Worm (Caenorhabditis elegans) whole organism, young adult: ENCODE data around the gene rfc-3.
A peak's percentile ranks its signal among the peaks of the same experiment; 100 is the strongest.

ENCODE experiments used
- B0035.1 ChIP-seq: sonication (generic microtip); optimal IDR thresholded peaks from 2 replicates; lab custom pipeline; 2016; ENCODE audit warnings: missing genetic modification characterization, mild to moderate bottlenecking, missing compliant biosample characterization, missing genotype, missing genetic modification reagents
- B0336.3 ChIP-seq: fragments of 200-800 bp; sonication (Bioruptor generic); IDR thresholded peaks from 2 replicates; pipeline ENCODE4 v1.3.6; 2022; ENCODE audit warnings: missing genetic modification characterization, missing compliant biosample characterization
- F22D6.2 ChIP-seq: sonication (generic microtip); optimal IDR thresholded peaks from 2 replicates; lab custom pipeline; 2016; ENCODE audit warnings: mild to moderate bottlenecking, missing genetic modification characterization, missing compliant biosample characterization
- T26A5.8 ChIP-seq: sonication (generic microtip); optimal IDR thresholded peaks from 2 replicates; lab custom pipeline; 2016; ENCODE audit warnings: missing genetic modification characterization, missing compliant biosample characterization
- Y67H2A.10 ChIP-seq: fragments of 200-800 bp; sonication (Bioruptor generic); conservative IDR thresholded peaks from 2 replicates; pipeline ENCODE4 v1.3.6; 2022; ENCODE audit warnings: missing genetic modification reagents, missing genetic modification characterization, missing compliant biosample characterization
- Y79H2A.3 ChIP-seq: fragments of 200-800 bp; sonication (Bioruptor generic); conservative IDR thresholded peaks from 2 replicates; pipeline ENCODE4 v1.3.6; 2022; ENCODE audit warnings: missing genetic modification reagents, missing genetic modification characterization, missing compliant biosample characterization
- Y95B8A.8 ChIP-seq: fragments of 200-800 bp; sonication (Bioruptor generic); IDR thresholded peaks from 2 replicates; pipeline ENCODE4 v1.3.6; 2022; ENCODE audit warnings: missing genetic modification reagents, missing genetic modification characterization, missing compliant biosample characterization
- ZK185.1 ChIP-seq: sonication (generic microtip); optimal IDR thresholded peaks from 2 replicates; lab custom pipeline; 2016; ENCODE audit warnings: mild to moderate bottlenecking, missing genetic modification characterization, missing compliant biosample characterization; ENCODE audit not compliant: poor library complexity, severe bottlenecking
- ama-1 ChIP-seq, 3 experiments: fragments of 150-350 bp in 1 of 3; sonication (generic microtip) in 2 of 3; optimal IDR thresholded peaks; 2 replicates each; lab custom pipeline; 2014 to 2018; ENCODE audit warnings: missing biosample characterization in 2 of 3, missing genetic modification characterization in 2 of 3, missing genetic modification reagents in 2 of 3
- aptf-2 ChIP-seq: fragments of 200-800 bp; sonication (Bioruptor generic); conservative IDR thresholded peaks from 2 replicates; pipeline ENCODE4 v1.3.6; 2022; ENCODE audit warnings: missing genetic modification reagents, missing genetic modification characterization, missing compliant biosample characterization
- aptf-3 ChIP-seq: fragments of 200-800 bp; sonication (Bioruptor generic); IDR thresholded peaks from 2 replicates; pipeline ENCODE4 v1.3.6; 2022; ENCODE audit warnings: missing genetic modification characterization, missing compliant biosample characterization
- athp-1 ChIP-seq: sonication (generic microtip); optimal IDR thresholded peaks from 2 replicates; lab custom pipeline; 2017; ENCODE audit warnings: mild to moderate bottlenecking, missing genetic modification characterization, missing compliant biosample characterization
- attf-3 ChIP-seq: fragments of 200-800 bp; sonication (Bioruptor generic); conservative IDR thresholded peaks from 2 replicates; pipeline ENCODE4 v1.3.6; 2022; ENCODE audit warnings: missing genetic modification reagents, missing genetic modification characterization, missing compliant biosample characterization
- attf-5 ChIP-seq: fragments of 200-800 bp; sonication (Bioruptor generic); optimal IDR thresholded peaks from 2 replicates; lab custom pipeline; 2018; ENCODE audit warnings: mild to moderate bottlenecking, missing genetic modification characterization, missing compliant biosample characterization
- cebp-1 ChIP-seq, 2 experiments: fragments of 200-800 bp in 1 of 2; sonication (Bioruptor generic) in 1 of 2; sonication (generic microtip) in 1 of 2; IDR thresholded peaks in 1 of 2; optimal IDR thresholded peaks in 1 of 2; 2 replicates each; pipeline versions ENCODE4 v1.3.6 to Lab custom; 2017 to 2022; ENCODE audit warnings: missing compliant biosample characterization in 2 of 2, missing genetic modification characterization in 2 of 2, mild to moderate bottlenecking in 1 of 2, missing genetic modification reagents in 1 of 2, moderate library complexity in 1 of 2
- chd-7 ChIP-seq: sonication (generic microtip); optimal IDR thresholded peaks from 2 replicates; lab custom pipeline; 2016; ENCODE audit warnings: mild to moderate bottlenecking, missing genetic modification characterization, moderate library complexity, missing compliant biosample characterization
- dox-1 ChIP-seq: fragments of 200-800 bp; sonication (Bioruptor generic); IDR thresholded peaks from 2 replicates; pipeline ENCODE4 v1.3.6; 2022; ENCODE audit warnings: missing genetic modification reagents, missing genetic modification characterization, missing compliant biosample characterization
- dpl-1 ChIP-seq: fragments of 150-350 bp; optimal IDR thresholded peaks from 2 replicates; lab custom pipeline; 2014; ENCODE audit warnings: missing biosample characterization, missing genetic modification reagents, missing genetic modification characterization
- efl-1 ChIP-seq: fragments of 150-350 bp; optimal IDR thresholded peaks from 2 replicates; lab custom pipeline; 2014; ENCODE audit warnings: missing biosample characterization, missing genetic modification reagents, missing genetic modification characterization
- ets-4 ChIP-seq: fragments of 200-800 bp; sonication (Bioruptor generic); optimal IDR thresholded peaks from 2 replicates; lab custom pipeline; 2018; ENCODE audit warnings: mild to moderate bottlenecking, missing genetic modification characterization, missing compliant biosample characterization
- hmg-1.2 ChIP-seq: fragments of 200-800 bp; sonication (Bioruptor generic); IDR thresholded peaks from 2 replicates; pipeline ENCODE4 v1.3.6; 2022; ENCODE audit warnings: missing genetic modification reagents, missing genetic modification characterization, missing compliant biosample characterization
- hsf-1 ChIP-seq: fragments of 200-800 bp; sonication (Bioruptor generic); IDR thresholded peaks from 2 replicates; pipeline ENCODE4 v1.3.6; 2022; ENCODE audit warnings: missing genetic modification reagents, missing genetic modification characterization, missing compliant biosample characterization
- let-607 ChIP-seq, 2 experiments: fragments of 200-800 bp in 1 of 2; sonication (Bioruptor generic) in 1 of 2; sonication (generic microtip) in 1 of 2; optimal IDR thresholded peaks; 2 replicates each; lab custom pipeline; 2016 to 2018; ENCODE audit warnings: mild to moderate bottlenecking in 2 of 2, missing compliant biosample characterization in 2 of 2, missing genetic modification characterization in 2 of 2, moderate library complexity in 2 of 2, missing genotype in 1 of 2
- lin-54 ChIP-seq: fragments of 200-800 bp; sonication (Bioruptor generic); optimal IDR thresholded peaks from 2 replicates; lab custom pipeline; 2018; ENCODE audit warnings: mild to moderate bottlenecking, missing genetic modification characterization, missing compliant biosample characterization
- lir-1 ChIP-seq: fragments of 200-800 bp; sonication (Bioruptor generic); conservative IDR thresholded peaks from 2 replicates; pipeline ENCODE4 v1.3.6; 2022; ENCODE audit warnings: missing genetic modification reagents, missing genetic modification characterization, missing compliant biosample characterization
- lsl-1 ChIP-seq: fragments of 200-800 bp; sonication (Bioruptor generic); optimal IDR thresholded peaks from 2 replicates; lab custom pipeline; 2018; ENCODE audit warnings: mild to moderate bottlenecking, missing genetic modification characterization, moderate library complexity, missing compliant biosample characterization
- madf-6 ChIP-seq: fragments of 200-800 bp; sonication (Bioruptor generic); IDR thresholded peaks from 2 replicates; pipeline ENCODE4 v1.3.6; 2022; ENCODE audit warnings: missing genetic modification reagents, missing genetic modification characterization, missing compliant biosample characterization
- mcd-1 ChIP-seq: fragments of 200-800 bp; sonication (Bioruptor generic); IDR thresholded peaks from 2 replicates; pipeline ENCODE4 v1.3.6; 2022; ENCODE audit warnings: missing genetic modification reagents, missing genetic modification characterization, missing compliant biosample characterization
- mxl-1 ChIP-seq: sonication (generic microtip); optimal IDR thresholded peaks from 2 replicates; lab custom pipeline; 2016; ENCODE audit warnings: missing genetic modification characterization, missing compliant biosample characterization
- nfyb-1 ChIP-seq: fragments of 200-800 bp; sonication (Bioruptor generic); IDR thresholded peaks from 2 replicates; pipeline ENCODE4 v1.3.6; 2022; ENCODE audit warnings: missing genetic modification reagents, missing genetic modification characterization, missing compliant biosample characterization
- nhr-120 ChIP-seq: fragments of 200-800 bp; sonication (Bioruptor generic); IDR thresholded peaks from 2 replicates; pipeline ENCODE4 v1.3.6; 2022; ENCODE audit warnings: missing genetic modification characterization, missing compliant biosample characterization
- nhr-80 ChIP-seq: sonication (generic microtip); optimal IDR thresholded peaks from 2 replicates; lab custom pipeline; 2016; ENCODE audit warnings: missing genetic modification characterization, missing compliant biosample characterization
- nhr-90 ChIP-seq: sonication (generic microtip); optimal IDR thresholded peaks from 2 replicates; lab custom pipeline; 2016; ENCODE audit warnings: missing genotype, mild to moderate bottlenecking, missing genetic modification characterization, missing compliant biosample characterization
- repo-1 ChIP-seq: sonication (generic microtip); optimal IDR thresholded peaks from 2 replicates; lab custom pipeline; 2017; ENCODE audit warnings: mild to moderate bottlenecking, missing genetic modification characterization, missing compliant biosample characterization
- rpc-1 ChIP-seq, 2 experiments: fragments of 150-350 bp in 1 of 2; sonication (generic microtip) in 1 of 2; optimal IDR thresholded peaks; 2 replicates each; lab custom pipeline; 2014 to 2018; ENCODE audit warnings: missing biosample characterization in 1 of 2, missing genetic modification characterization in 1 of 2, missing genetic modification reagents in 1 of 2, missing genotype in 1 of 2
- sea-2 ChIP-seq: fragments of 200-800 bp; sonication (Bioruptor generic); IDR thresholded peaks from 2 replicates; pipeline ENCODE4 v1.3.6; 2022; ENCODE audit warnings: missing genetic modification characterization, missing compliant biosample characterization
- snpc-1.3 ChIP-seq: sonication (generic microtip); optimal IDR thresholded peaks from 2 replicates; lab custom pipeline; 2017; ENCODE audit warnings: missing genetic modification characterization, mild to moderate bottlenecking, missing compliant biosample characterization, antibody characterized with exemption, moderate library complexity, missing genotype, missing genetic modification reagents; ENCODE audit not compliant: insufficient read depth
- snpc-3.4 ChIP-seq: sonication (generic microtip); optimal IDR thresholded peaks from 2 replicates; lab custom pipeline; 2017; ENCODE audit warnings: missing genetic modification characterization, mild to moderate bottlenecking, missing compliant biosample characterization, antibody characterized with exemption, moderate library complexity, missing genotype, missing genetic modification reagents
- snpc-4 ChIP-seq, 5 experiments: fragments of 150-350 bp in 1 of 5; sonication (generic microtip) in 4 of 5; optimal IDR thresholded peaks; 2 replicates each; lab custom pipeline; 2014 to 2018; ENCODE audit warnings: missing genetic modification characterization in 5 of 5, missing biosample characterization in 3 of 5, antibody characterized with exemption in 2 of 5, mild to moderate bottlenecking in 2 of 5, missing compliant biosample characterization in 2 of 5, missing genotype in 2 of 5, moderate library complexity in 2 of 5, missing genetic modification reagents in 1 of 5
- tlf-1 ChIP-seq: fragments of 200-800 bp; sonication (Bioruptor generic); optimal IDR thresholded peaks from 2 replicates; lab custom pipeline; 2018; ENCODE audit warnings: mild to moderate bottlenecking, missing genetic modification characterization, missing compliant biosample characterization
- unc-130 ChIP-seq: sonication (generic microtip); optimal IDR thresholded peaks from 2 replicates; lab custom pipeline; 2016; ENCODE audit warnings: missing genetic modification reagents, missing genetic modification characterization, missing compliant biosample characterization
- unc-62 ChIP-seq: fragments of 150-350 bp; optimal IDR thresholded peaks from 2 replicates; lab custom pipeline; 2014; ENCODE audit warnings: missing biosample characterization, missing genetic modification reagents, missing genetic modification characterization
- ztf-3 ChIP-seq: fragments of 200-800 bp; sonication (Bioruptor generic); optimal IDR thresholded peaks from 2 replicates; lab custom pipeline; 2018; ENCODE audit warnings: mild to moderate bottlenecking, missing genetic modification characterization, missing compliant biosample characterization
- ztf-6 ChIP-seq: fragments of 200-800 bp; sonication (Bioruptor generic); IDR thresholded peaks from 2 replicates; pipeline ENCODE4 v1.3.6; 2022; ENCODE audit warnings: missing genetic modification reagents, missing genetic modification characterization, missing compliant biosample characterization

rfc-3 gene

DNA sequence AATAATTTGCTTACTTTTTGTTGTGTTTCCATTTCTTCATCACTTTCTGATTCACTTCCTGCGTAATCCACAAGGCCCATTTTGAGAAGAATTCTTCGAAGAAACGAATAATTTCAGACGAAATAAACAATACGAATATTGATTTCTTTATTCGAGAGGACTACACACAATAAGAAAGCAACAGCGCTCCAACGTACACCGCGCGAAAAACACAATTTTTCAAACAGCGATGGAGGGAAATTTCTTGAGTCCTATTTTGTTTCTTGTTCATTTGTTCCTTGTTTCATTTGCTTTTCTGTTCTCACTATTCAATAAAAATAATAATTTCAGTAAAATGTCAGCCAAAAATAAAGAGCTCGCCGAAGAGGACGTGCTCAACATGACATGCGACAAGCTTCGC lies 1.9 kb upstream of the rfc-3 start, which contains the start of the genes prcc-1 and C39E9.12 (continued):
- TF ChIP-seq hsf-1 (GFP tag; lab: Robert Waterston, UW), result no peak; the same call in 1 of the 2 replicates
- TF ChIP-seq aptf-2 (GFP tag; lab: Robert Waterston, UW), result no peak
- TF ChIP-seq F22D6.2 (tag; lab: Kevin White, UChicago), result no peak
- no peak for TF ChIP-seq nhr-90
- TF ChIP-seq nhr-120 (GFP tag; lab: Robert Waterston, UW), result no peak
- TF ChIP-seq snpc-4 (GFP tag; optimal IDR thresholded peaks at IDR 0.05; lab: Kevin White, UChicago), result no peak
- peak in 2 of 4 experiments; percentile 1 to 67 for TF ChIP-seq snpc-4 (tag; optimal IDR thresholded peaks at IDR 0.05; lab: Kevin White, UChicago)
- peak; percentile 44 for TF ChIP-seq tlf-1 (GFP tag; lab: Kevin White, UChicago)
- TF ChIP-seq unc-62 (GFP tag; lab: Kevin White, UChicago), result no peak
- no peak for TF ChIP-seq mxl-1
- TF ChIP-seq lsl-1 (GFP tag; lab: Kevin White, UChicago), result peak; percentile 74
- peak; percentile 53; the same call in 1 of the 2 replicates for TF ChIP-seq hmg-1.2 (GFP tag; lab: Robert Waterston, UW)
- TF ChIP-seq dpl-1 (GFP tag; lab: Kevin White, UChicago), result peak; percentile 91
- TF ChIP-seq B0035.1, result no peak
- no peak for TF ChIP-seq ets-4 (GFP tag; lab: Kevin White, UChicago)
- no peak for TF ChIP-seq ztf-3
- peak; percentile 98 for TF ChIP-seq efl-1 (GFP tag; lab: Kevin White, UChicago)
- TF ChIP-seq mcd-1 (GFP tag; lab: Robert Waterston, UW), result peak; percentile 88
- TF ChIP-seq unc-130 (GFP tag; lab: Kevin White, UChicago), result peak; percentile 69
- TF ChIP-seq nhr-80 (tag; lab: Kevin White, UChicago), result no peak
- TF ChIP-seq, all 124 proteins: peak for 34

- TF ChIP-seq hmg-1.2 (GFP tag; lab: Robert Waterston, UW), result peak; percentile 41
- TF ChIP-seq Y67H2A.10, result no peak
- TF ChIP-seq B0336.3, result peak; percentile 63
- no peak for TF ChIP-seq F22D6.2 (tag; lab: Kevin White, UChicago)
- TF ChIP-seq lir-1 (GFP tag; lab: Robert Waterston, UW), result no peak
- peak; percentile 19 for TF ChIP-seq chd-7 (tag; lab: Kevin White, UChicago)
- no peak for TF ChIP-seq let-607 (tag; optimal IDR thresholded peaks at IDR 0.05; lab: Kevin White, UChicago)
- peak; percentile 52; the same call in 1 of the 2 replicates for TF ChIP-seq dox-1 (GFP tag; lab: Robert Waterston, UW)
- TF ChIP-seq ama-1 (optimal IDR thresholded peaks at IDR 0.05; lab: Kevin White, UChicago), result no peak
- TF ChIP-seq ama-1 (GFP tag; optimal IDR thresholded peaks at IDR 0.05; lab: Kevin White, UChicago), result peak in 1 of 2 experiments; percentile 90
- TF ChIP-seq dpl-1 (GFP tag; lab: Kevin White, UChicago), result no peak
- no peak for TF ChIP-seq nhr-120 (GFP tag; lab: Robert Waterston, UW)
- peak; percentile 35 for TF ChIP-seq attf-5
- TF ChIP-seq lin-54 (GFP tag; lab: Kevin White, UChicago), result peak; percentile 8
- 0 out of 2 replicates have a peak, but pooled peaks have one; percentile 7 for TF ChIP-seq nfyb-1 (GFP tag; lab: Robert Waterston, UW)
- no peak for TF ChIP-seq sea-2 (GFP tag; lab: Robert Waterston, UW)
- TF ChIP-seq mxl-1, result peak; percentile 39
- TF ChIP-seq nhr-90, result peak; percentile 4
- peak; percentile 35; the same call in 1 of the 2 replicates for TF ChIP-seq attf-3 (GFP tag; lab: Robert Waterston, UW)
- no peak for TF ChIP-seq rpc-1 (optimal IDR thresholded peaks at IDR 0.05; lab: Kevin White, UChicago)
- no peak for TF ChIP-seq rpc-1 (tag; optimal IDR thresholded peaks at IDR 0.05; lab: Kevin White, UChicago)
- TF ChIP-seq aptf-3, result no peak
- TF ChIP-seq Y95B8A.8 (GFP tag; lab: Robert Waterston, UW), result 0 out of 2 replicates have a peak, but pooled peaks have one; percentile 13
- peak; percentile 78; the same call in 1 of the 2 replicates for TF ChIP-seq Y79H2A.3 (GFP tag; lab: Robert Waterston, UW)
- TF ChIP-seq ztf-6 (GFP tag; lab: Robert Waterston, UW), result no peak
- peak; percentile 48 for TF ChIP-seq athp-1 (tag; lab: Kevin White, UChicago)
- TF ChIP-seq snpc-1.3 (tag; lab: Kevin White, UChicago), result peak; percentile 18
- peak; percentile 60 for TF ChIP-seq ZK185.1 (tag; lab: Kevin White, UChicago)
- TF ChIP-seq T26A5.8 (tag; lab: Kevin White, UChicago), result peak; percentile 1
- TF ChIP-seq repo-1 (tag; lab: Kevin White, UChicago), result peak; percentile 34
- no peak for TF ChIP-seq cebp-1 (GFP tag; IDR thresholded peaks at IDR 0.05; lab: Robert Waterston, UW)
- peak; percentile 34 for TF ChIP-seq cebp-1 (tag; optimal IDR thresholded peaks at IDR 0.05; lab: Kevin White, UChicago)
- peak; percentile 58 for TF ChIP-seq madf-6 (GFP tag; lab: Robert Waterston, UW)
- TF ChIP-seq snpc-3.4, result peak; percentile 34
These were observed 1.2 kb downstream of the rfc-3 start for ce11 chrIV:13096778-13097177.
